Worm (Caenorhabditis elegans) whole organism, L1 larva: ENCODE data around the gene gst-39.

Experiments
- C04F5.9 ChIP-seq: sonication (generic microtip); optimal IDR thresholded peaks from 2 replicates; lab custom pipeline; 2016; ENCODE audit warnings: missing genetic modification characterization, missing compliant biosample characterization
- C16A3.4 ChIP-seq: fragments of 150-350 bp; optimal IDR thresholded peaks from 2 replicates; lab custom pipeline; 2014; ENCODE audit warnings: missing biosample characterization, missing genetic modification characterization
- C34B4.2 ChIP-seq: sonication (generic microtip); optimal IDR thresholded peaks from 2 replicates; lab custom pipeline; 2017; ENCODE audit warnings: mild to moderate bottlenecking, missing genetic modification characterization, missing compliant biosample characterization
- F16B12.6 ChIP-seq: fragments of 150-350 bp; optimal IDR thresholded peaks from 2 replicates; lab custom pipeline; 2014; ENCODE audit warnings: missing biosample characterization, missing genetic modification characterization
- Y116A8C.19 ChIP-seq: sonication (generic microtip); optimal IDR thresholded peaks from 2 replicates; lab custom pipeline; 2016; ENCODE audit warnings: missing compliant biosample characterization, missing genetic modification characterization, borderline replicate concordance
- aly-2 ChIP-seq: fragments of 150-350 bp; optimal IDR thresholded peaks from 2 replicates; lab custom pipeline; 2014; ENCODE audit warnings: missing biosample characterization, missing genetic modification characterization
- ama-1 ChIP-seq: fragments of 150-350 bp; optimal IDR thresholded peaks from 2 replicates; lab custom pipeline; 2014
- blmp-1 ChIP-seq: fragments of 150-350 bp; optimal IDR thresholded peaks from 2 replicates; lab custom pipeline; 2014; ENCODE audit warnings: missing biosample characterization, missing genetic modification characterization
- ceh-82 ChIP-seq, 3 experiments: fragments of 150-350 bp in 1 of 3; sonication (generic microtip) in 2 of 3; optimal IDR thresholded peaks; 2 replicates each; lab custom pipeline; 2014 to 2017; ENCODE audit warnings: missing biosample characterization in 3 of 3, missing genetic modification characterization in 3 of 3
- ceh-90 ChIP-seq: sonication (generic microtip); optimal IDR thresholded peaks from 2 replicates; lab custom pipeline; 2016; ENCODE audit warnings: missing genetic modification characterization, missing compliant biosample characterization
- dpl-1 ChIP-seq, 3 experiments: fragments of 150-350 bp in 2 of 3; sonication (generic microtip) in 1 of 3; optimal IDR thresholded peaks; 2 replicates each; lab custom pipeline; 2014 to 2017; ENCODE audit warnings: missing biosample characterization in 3 of 3, missing genetic modification characterization in 3 of 3, missing genetic modification reagents in 3 of 3
- dsc-1 ChIP-seq: sonication (generic microtip); optimal IDR thresholded peaks from 2 replicates; lab custom pipeline; 2016; ENCODE audit warnings: mild to moderate bottlenecking, missing genetic modification characterization, missing compliant biosample characterization
- egl-27 ChIP-seq, 2 experiments: fragments of 150-350 bp in 1 of 2; sonication (generic microtip); optimal IDR thresholded peaks; 3 replicates each; lab custom pipeline; 2017 to 2018; ENCODE audit warnings: missing biosample characterization in 2 of 2, missing genetic modification characterization in 2 of 2, missing genetic modification reagents in 2 of 2
- elt-3 ChIP-seq, 6 experiments: fragments of 150-350 bp in 1 of 6; sonication (generic microtip); optimal IDR thresholded peaks; 2 replicates each; lab custom pipeline; 2017 to 2018; ENCODE audit warnings: missing biosample characterization in 6 of 6, missing genetic modification characterization in 6 of 6, inconsistent platforms in 1 of 6
- fkh-10 ChIP-seq: sonication (generic microtip); optimal IDR thresholded peaks from 2 replicates; lab custom pipeline; 2017; ENCODE audit warnings: missing biosample characterization, missing genetic modification reagents, missing genetic modification characterization
- fkh-4 ChIP-seq: sonication (generic microtip); optimal IDR thresholded peaks from 2 replicates; lab custom pipeline; 2016; ENCODE audit warnings: missing compliant biosample characterization, missing genetic modification characterization, borderline replicate concordance
- fkh-8 ChIP-seq: sonication (generic microtip); optimal IDR thresholded peaks from 2 replicates; lab custom pipeline; 2016; ENCODE audit warnings: mild to moderate bottlenecking, missing genetic modification characterization, missing compliant biosample characterization
- grh-1 ChIP-seq: fragments of 200-800 bp; sonication (Bioruptor generic); IDR thresholded peaks from 2 replicates; pipeline ENCODE4 v1.3.6; 2022; ENCODE audit warnings: missing genetic modification reagents, missing genetic modification characterization, missing compliant biosample characterization
- hlh-17 ChIP-seq: fragments of 200-800 bp; sonication (Bioruptor generic); optimal IDR thresholded peaks from 2 replicates; lab custom pipeline; 2018; ENCODE audit warnings: missing genetic modification characterization, mild to moderate bottlenecking, missing compliant biosample characterization, moderate library complexity, borderline replicate concordance
- hlh-4 ChIP-seq: sonication (generic microtip); optimal IDR thresholded peaks from 2 replicates; lab custom pipeline; 2016; ENCODE audit warnings: mild to moderate bottlenecking, missing genetic modification characterization, missing compliant biosample characterization
- irx-1 ChIP-seq: sonication (generic microtip); optimal IDR thresholded peaks from 2 replicates; lab custom pipeline; 2016; ENCODE audit warnings: missing genetic modification characterization, missing compliant biosample characterization
- isw-1 ChIP-seq: fragments of 200-800 bp; sonication (Bioruptor generic); IDR thresholded peaks from 2 replicates; pipeline ENCODE4 v1.3.6; 2022; ENCODE audit warnings: missing genetic modification characterization, missing compliant biosample characterization
- lin-13 ChIP-seq: fragments of 150-350 bp; optimal IDR thresholded peaks from 2 replicates; lab custom pipeline; 2014; ENCODE audit warnings: missing biosample characterization, missing genetic modification reagents, missing genetic modification characterization
- lin-14 ChIP-seq: fragments of 200-800 bp; sonication (Bioruptor generic); optimal IDR thresholded peaks from 2 replicates; lab custom pipeline; 2018; ENCODE audit warnings: mild to moderate bottlenecking, missing genetic modification characterization, moderate library complexity, missing compliant biosample characterization
- lin-35 ChIP-seq, 2 experiments: fragments of 150-350 bp; optimal IDR thresholded peaks; 2 replicates each; lab custom pipeline; 2014; ENCODE audit warnings: missing biosample characterization in 2 of 2, missing genetic modification characterization in 2 of 2, missing genetic modification reagents in 2 of 2
- lin-39 ChIP-seq: fragments of 150-350 bp; optimal IDR thresholded peaks from 2 replicates; lab custom pipeline; 2014; ENCODE audit warnings: missing biosample characterization, missing genetic modification reagents, missing genetic modification characterization
- lsy-2 ChIP-seq, 2 experiments: fragments of 150-350 bp; optimal IDR thresholded peaks; 2 replicates each; lab custom pipeline; 2014; ENCODE audit warnings: missing biosample characterization in 2 of 2, missing genetic modification characterization in 2 of 2
- mab-9 ChIP-seq: fragments of 200-800 bp; sonication (Bioruptor generic); IDR thresholded peaks from 2 replicates; pipeline ENCODE4 v1.3.6; 2022; ENCODE audit warnings: missing genetic modification reagents, missing genetic modification characterization, missing compliant biosample characterization
- mdl-1 ChIP-seq, 2 experiments: fragments of 150-350 bp; optimal IDR thresholded peaks; 2 replicates each; lab custom pipeline; 2014 to 2017; ENCODE audit warnings: missing biosample characterization in 2 of 2, missing genetic modification characterization in 2 of 2, inconsistent platforms in 1 of 2
- nhr-11 ChIP-seq: fragments of 150-350 bp; optimal IDR thresholded peaks from 2 replicates; lab custom pipeline; 2014; ENCODE audit warnings: missing biosample characterization, missing genetic modification characterization
- nhr-12 ChIP-seq: sonication (generic microtip); optimal IDR thresholded peaks from 2 replicates; lab custom pipeline; 2017; ENCODE audit warnings: missing biosample characterization, missing genetic modification characterization
- nhr-20 ChIP-seq: sonication (generic microtip); optimal IDR thresholded peaks from 2 replicates; lab custom pipeline; 2016; ENCODE audit warnings: mild to moderate bottlenecking, missing genetic modification characterization, missing compliant biosample characterization
- nhr-237 ChIP-seq: fragments of 150-350 bp; optimal IDR thresholded peaks from 2 replicates; lab custom pipeline; 2014; ENCODE audit warnings: missing biosample characterization, missing genetic modification characterization
- nhr-28 ChIP-seq: fragments of 150-350 bp; optimal IDR thresholded peaks from 2 replicates; lab custom pipeline; 2014; ENCODE audit warnings: missing biosample characterization, missing genetic modification characterization
- nhr-71 ChIP-seq: sonication (generic microtip); optimal IDR thresholded peaks from 2 replicates; lab custom pipeline; 2016; ENCODE audit warnings: mild to moderate bottlenecking, missing genetic modification characterization, moderate library complexity, missing compliant biosample characterization
- nhr-76 ChIP-seq: sonication (generic microtip); optimal IDR thresholded peaks from 2 replicates; lab custom pipeline; 2017; ENCODE audit warnings: missing biosample characterization, missing genetic modification characterization
- nhr-77 ChIP-seq: fragments of 150-350 bp; optimal IDR thresholded peaks from 2 replicates; lab custom pipeline; 2014; ENCODE audit warnings: missing biosample characterization, missing genetic modification characterization
- nhr-84 ChIP-seq: sonication (generic microtip); optimal IDR thresholded peaks from 2 replicates; lab custom pipeline; 2017; ENCODE audit warnings: missing biosample characterization, missing genetic modification characterization
- pag-3 ChIP-seq: sonication (generic microtip); optimal IDR thresholded peaks from 2 replicates; lab custom pipeline; 2017; ENCODE audit warnings: missing genetic modification characterization, mild to moderate bottlenecking, missing compliant biosample characterization, antibody characterized with exemption, borderline replicate concordance; ENCODE audit not compliant: insufficient read depth
- pqm-1 ChIP-seq: sonication (generic microtip); optimal IDR thresholded peaks from 3 replicates; lab custom pipeline; 2017; ENCODE audit warnings: missing biosample characterization, missing genetic modification characterization
- rnt-1 ChIP-seq: sonication (generic microtip); optimal IDR thresholded peaks from 2 replicates; lab custom pipeline; 2016; ENCODE audit warnings: mild to moderate bottlenecking, missing genetic modification characterization, moderate library complexity, missing compliant biosample characterization
- skn-1 ChIP-seq: fragments of 150-350 bp; optimal IDR thresholded peaks from 2 replicates; lab custom pipeline; 2014; ENCODE audit warnings: missing biosample characterization, missing genetic modification characterization
- snpc-4 ChIP-seq: fragments of 150-350 bp; optimal IDR thresholded peaks from 2 replicates; lab custom pipeline; 2014; ENCODE audit warnings: missing biosample characterization, missing genetic modification characterization
- snu-23 ChIP-seq: sonication (generic microtip); optimal IDR thresholded peaks from 2 replicates; lab custom pipeline; 2016; ENCODE audit warnings: missing genetic modification characterization, missing compliant biosample characterization
- tbx-2 ChIP-seq: sonication (generic microtip); optimal IDR thresholded peaks from 2 replicates; lab custom pipeline; 2016; ENCODE audit warnings: missing genetic modification characterization, missing compliant biosample characterization
- unc-62 ChIP-seq: fragments of 150-350 bp; optimal IDR thresholded peaks from 2 replicates; lab custom pipeline; 2014; ENCODE audit warnings: missing biosample characterization, missing genetic modification reagents, missing genetic modification characterization
- unc-86 ChIP-seq: sonication (generic microtip); optimal IDR thresholded peaks from 2 replicates; lab custom pipeline; 2016; ENCODE audit warnings: missing genetic modification characterization, missing compliant biosample characterization
- zag-1 ChIP-seq: fragments of 150-350 bp; optimal IDR thresholded peaks from 2 replicates; lab custom pipeline; 2014; ENCODE audit warnings: missing biosample characterization, missing genetic modification characterization
- zip-4 ChIP-seq: fragments of 200-800 bp; sonication (Bioruptor generic); optimal IDR thresholded peaks from 2 replicates; lab custom pipeline; 2018; ENCODE audit warnings: mild to moderate bottlenecking, missing genetic modification characterization, moderate library complexity, missing compliant biosample characterization
- ztf-11 ChIP-seq, 2 experiments: sonication (generic microtip); optimal IDR thresholded peaks; 2 replicates each; lab custom pipeline; 2016 to 2017; ENCODE audit warnings: missing genetic modification characterization in 2 of 2, missing biosample characterization in 1 of 2, missing compliant biosample characterization in 1 of 2

gst-39 gene

DNA sequence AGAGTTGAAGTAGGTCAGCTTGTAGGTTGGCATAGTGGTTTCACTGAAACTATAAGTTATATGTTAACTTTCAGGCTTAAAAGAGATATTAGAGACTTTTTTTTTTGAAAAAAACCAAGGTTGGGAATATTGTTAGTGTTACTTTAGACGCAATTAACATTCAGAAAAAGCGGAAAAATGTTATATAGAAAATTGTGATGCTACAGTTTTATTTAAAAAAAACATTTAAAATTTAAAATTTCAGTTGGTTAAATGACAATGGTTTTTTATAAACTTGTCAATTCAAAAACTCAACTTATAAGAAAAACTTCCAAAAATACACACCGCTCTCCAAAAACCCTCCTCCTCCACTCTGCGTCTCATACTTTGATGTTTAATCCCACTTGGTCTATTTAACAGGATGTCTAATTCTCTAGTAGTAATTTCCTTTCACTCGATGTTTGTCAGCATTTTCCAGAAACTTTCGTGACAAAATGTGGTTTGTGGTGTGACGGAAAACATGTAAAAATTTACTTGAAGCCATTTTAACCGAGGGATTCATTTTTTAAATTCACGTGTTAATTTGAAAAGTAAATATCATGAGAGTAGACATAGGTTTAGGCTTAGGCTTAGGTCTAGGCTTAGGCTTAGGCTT is 3.3 kb upstream of the gst-39 start, which contains the start of gene gst-31:
Gene gst-31 (minus strand): TSS at position 51 of the 634 bp plus-strand sequence.
- TF ChIP-seq skn-1 (tag; lab: Kevin White, UChicago) = peak; percentile 88
- no peak for TF ChIP-seq elt-3 (tag; optimal IDR thresholded peaks at IDR 0.05; lab: Kevin White, UChicago)
- peak; percentile 81 for TF ChIP-seq fkh-8
- peak; percentile 50 for TF ChIP-seq blmp-1 (tag; lab: Kevin White, UChicago)
- no peak for TF ChIP-seq unc-62 (GFP tag; lab: Kevin White, UChicago)
- no peak for TF ChIP-seq ceh-90 (tag; lab: Kevin White, UChicago)
- no peak for TF ChIP-seq ceh-82 (tag; optimal IDR thresholded peaks at IDR 0.05; lab: Kevin White, UChicago)
- peak; percentile 28 for TF ChIP-seq snu-23
- no peak for TF ChIP-seq mab-9 (GFP tag; lab: Robert Waterston, UW)
- TF ChIP-seq lin-14 = peak; percentile 61
- TF ChIP-seq lsy-2 (tag; optimal IDR thresholded peaks at IDR 0.05; lab: Kevin White, UChicago) = peak in 1 of 2 experiments; percentile 16
- TF ChIP-seq, all 84 proteins: peak for 6

DNA sequence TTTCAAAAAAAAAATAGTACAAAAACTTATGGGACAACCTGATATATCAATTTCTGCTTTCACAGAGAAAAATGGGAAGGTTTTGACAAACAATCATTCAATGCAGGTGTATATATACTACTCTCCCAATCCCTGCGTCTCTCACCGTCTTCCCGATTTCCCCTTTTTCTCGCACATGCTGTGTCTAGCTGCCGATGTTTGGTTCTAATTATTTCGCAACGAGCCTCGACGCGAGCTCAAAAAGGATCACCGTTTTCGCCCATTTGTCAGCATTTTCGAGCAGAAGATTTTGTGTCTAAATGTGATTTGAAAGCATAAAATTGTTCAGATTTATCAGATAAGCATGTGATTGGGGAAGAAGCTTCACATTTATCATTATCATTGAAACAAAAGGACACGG is 1.5 kb upstream of the gst-39 start:
- TF ChIP-seq lin-35 (GFP tag; optimal IDR thresholded peaks at IDR 0.05; lab: Kevin White, UChicago) = peak; percentile 1 to 41
- TF ChIP-seq fkh-8 = peak; percentile 83
- peak; percentile 25 for TF ChIP-seq dsc-1 (tag; lab: Kevin White, UChicago)
- TF ChIP-seq C16A3.4 (tag; lab: Kevin White, UChicago) = no peak
- TF ChIP-seq irx-1 (tag; lab: Kevin White, UChicago) = no peak
- no peak for TF ChIP-seq aly-2 (tag; lab: Kevin White, UChicago)
- no peak for TF ChIP-seq lin-13
- TF ChIP-seq lin-39 (tag; lab: Kevin White, UChicago) = no peak
- no peak for TF ChIP-seq ama-1 (lab: Kevin White, UChicago)
- TF ChIP-seq elt-3 (tag; optimal IDR thresholded peaks at IDR 0.05; lab: Kevin White, UChicago) = no peak
- TF ChIP-seq grh-1 (GFP tag; lab: Robert Waterston, UW) = no peak
- TF ChIP-seq nhr-84 (tag; lab: Kevin White, UChicago) = no peak
- no peak for TF ChIP-seq hlh-4 (tag; lab: Kevin White, UChicago)
- no peak for TF ChIP-seq C04F5.9
- peak; percentile 11 for TF ChIP-seq snpc-4 (tag; lab: Kevin White, UChicago)
- TF ChIP-seq nhr-76 (tag; lab: Kevin White, UChicago) = no peak
- TF ChIP-seq ceh-82 (tag; optimal IDR thresholded peaks at IDR 0.05; lab: Kevin White, UChicago) = peak; percentile 3 to 38 (median 17)
- TF ChIP-seq ztf-11 (tag; optimal IDR thresholded peaks at IDR 0.05; lab: Kevin White, UChicago) = no peak
- peak; percentile 65 for TF ChIP-seq nhr-71 (tag; lab: Kevin White, UChicago)
- TF ChIP-seq dpl-1 (GFP tag; optimal IDR thresholded peaks at IDR 0.05; lab: Kevin White, UChicago) = peak in 2 of 3 experiments; percentile 17 to 27
- TF ChIP-seq zag-1 (tag; lab: Kevin White, UChicago) = no peak
- TF ChIP-seq fkh-10 (GFP tag; lab: Kevin White, UChicago) = no peak
- no peak for TF ChIP-seq nhr-20 (tag; lab: Kevin White, UChicago)
- no peak for TF ChIP-seq fkh-4
- peak; percentile 8 for TF ChIP-seq rnt-1
- peak; percentile 23 for TF ChIP-seq nhr-237
- TF ChIP-seq pag-3 (tag; lab: Kevin White, UChicago) = no peak
- TF ChIP-seq nhr-12 (tag; lab: Kevin White, UChicago) = no peak
- no peak for TF ChIP-seq pqm-1 (tag; lab: Kevin White, UChicago)
- TF ChIP-seq F16B12.6 = no peak
- TF ChIP-seq zip-4 (GFP tag; lab: Kevin White, UChicago) = peak; percentile 34
- TF ChIP-seq tbx-2 (tag; lab: Kevin White, UChicago) = no peak
- no peak for TF ChIP-seq egl-27 (tag; optimal IDR thresholded peaks at IDR 0.05; lab: Kevin White, UChicago)
- TF ChIP-seq lin-14 = peak; percentile 57
- peak; percentile 27 for TF ChIP-seq nhr-77 (tag; lab: Kevin White, UChicago)
- no peak for TF ChIP-seq Y116A8C.19 (tag; lab: Kevin White, UChicago)
- no peak for TF ChIP-seq nhr-28 (tag; lab: Kevin White, UChicago)
- TF ChIP-seq mab-9 (GFP tag; lab: Robert Waterston, UW) = no peak
- TF ChIP-seq mdl-1 (tag; optimal IDR thresholded peaks at IDR 0.05; lab: Kevin White, UChicago) = peak in 1 of 2 experiments; percentile 35
- TF ChIP-seq unc-86 (tag; lab: Kevin White, UChicago) = no peak
- no peak for TF ChIP-seq C34B4.2 (tag; lab: Kevin White, UChicago)
- no peak for TF ChIP-seq hlh-17 (GFP tag; lab: Kevin White, UChicago)
- no peak for TF ChIP-seq isw-1 (GFP tag; lab: Robert Waterston, UW)
- TF ChIP-seq nhr-11 (tag; lab: Kevin White, UChicago) = no peak
